Worm (Caenorhabditis elegans) whole organism, L1 larva: ENCODE results near the gene ulp-3.

ENCODE experiments used
- C04F5.9 ChIP-seq: sonication (generic microtip); optimal IDR thresholded peaks from 2 replicates; lab custom pipeline; 2016; ENCODE audit warnings: missing genetic modification characterization, missing compliant biosample characterization
- ceh-8 ChIP-seq: fragments of 200-800 bp; sonication (Bioruptor generic); optimal IDR thresholded peaks from 2 replicates; lab custom pipeline; 2018; ENCODE audit warnings: mild to moderate bottlenecking, missing genetic modification characterization, moderate library complexity, missing compliant biosample characterization
- ceh-82 ChIP-seq, 3 experiments: fragments of 150-350 bp in 1 of 3; sonication (generic microtip) in 2 of 3; optimal IDR thresholded peaks; 2 replicates each; lab custom pipeline; 2014 to 2017; ENCODE audit warnings: missing biosample characterization in 3 of 3, missing genetic modification characterization in 3 of 3
- ces-1 ChIP-seq: fragments of 150-350 bp; optimal IDR thresholded peaks from 2 replicates; lab custom pipeline; 2014; ENCODE audit warnings: missing biosample characterization, missing genetic modification reagents, missing genetic modification characterization
- dsc-1 ChIP-seq: sonication (generic microtip); optimal IDR thresholded peaks from 2 replicates; lab custom pipeline; 2016; ENCODE audit warnings: mild to moderate bottlenecking, missing genetic modification characterization, missing compliant biosample characterization
- efl-1 ChIP-seq, 4 experiments: fragments of 150-350 bp; optimal IDR thresholded peaks in 3 of 4; peaks in 1 of 4; 1 replicate in 1 of 4; 2 replicates in 3 of 4; lab custom pipeline; 2014; ENCODE audit warnings: missing biosample characterization in 2 of 4, missing genetic modification characterization in 2 of 4, missing genetic modification reagents in 2 of 4
- egl-13 ChIP-seq: sonication (generic microtip); optimal IDR thresholded peaks from 2 replicates; lab custom pipeline; 2016; ENCODE audit warnings: missing genotype, missing genetic modification reagents, missing genetic modification characterization, missing compliant biosample characterization
- elt-2 ChIP-seq: sonication (generic microtip); optimal IDR thresholded peaks from 2 replicates; lab custom pipeline; 2016; ENCODE audit warnings: missing genetic modification characterization, mild to moderate bottlenecking, inconsistent platforms, missing compliant biosample characterization, missing genetic modification reagents
- ets-5 ChIP-seq: fragments of 200-800 bp; sonication (Bioruptor generic); IDR thresholded peaks from 2 replicates; pipeline ENCODE4 v1.3.6; 2022; ENCODE audit warnings: missing genetic modification characterization, missing compliant biosample characterization
- fkh-10 ChIP-seq: sonication (generic microtip); optimal IDR thresholded peaks from 2 replicates; lab custom pipeline; 2017; ENCODE audit warnings: missing biosample characterization, missing genetic modification reagents, missing genetic modification characterization
- fkh-4 ChIP-seq: sonication (generic microtip); optimal IDR thresholded peaks from 2 replicates; lab custom pipeline; 2016; ENCODE audit warnings: missing compliant biosample characterization, missing genetic modification characterization, borderline replicate concordance
- hlh-4 ChIP-seq: sonication (generic microtip); optimal IDR thresholded peaks from 2 replicates; lab custom pipeline; 2016; ENCODE audit warnings: mild to moderate bottlenecking, missing genetic modification characterization, missing compliant biosample characterization
- hpl-2 ChIP-seq: fragments of 150-350 bp; optimal IDR thresholded peaks from 2 replicates; lab custom pipeline; 2014; ENCODE audit warnings: missing biosample characterization, missing genetic modification reagents, missing genetic modification characterization
- isw-1 ChIP-seq: fragments of 200-800 bp; sonication (Bioruptor generic); IDR thresholded peaks from 2 replicates; pipeline ENCODE4 v1.3.6; 2022; ENCODE audit warnings: missing genetic modification characterization, missing compliant biosample characterization
- jun-1 ChIP-seq: fragments of 150-350 bp; optimal IDR thresholded peaks from 2 replicates; lab custom pipeline; 2014; ENCODE audit warnings: missing biosample characterization, missing genetic modification reagents, missing genetic modification characterization
- lin-13 ChIP-seq: fragments of 150-350 bp; optimal IDR thresholded peaks from 2 replicates; lab custom pipeline; 2014; ENCODE audit warnings: missing biosample characterization, missing genetic modification reagents, missing genetic modification characterization
- lir-3 ChIP-seq: sonication (generic microtip); optimal IDR thresholded peaks from 2 replicates; lab custom pipeline; 2016; ENCODE audit warnings: mild to moderate bottlenecking, missing genetic modification characterization, moderate library complexity, missing compliant biosample characterization; ENCODE audit not compliant: poor library complexity
- mab-9 ChIP-seq: fragments of 200-800 bp; sonication (Bioruptor generic); IDR thresholded peaks from 2 replicates; pipeline ENCODE4 v1.3.6; 2022; ENCODE audit warnings: missing genetic modification reagents, missing genetic modification characterization, missing compliant biosample characterization
- nhr-11 ChIP-seq: fragments of 150-350 bp; optimal IDR thresholded peaks from 2 replicates; lab custom pipeline; 2014; ENCODE audit warnings: missing biosample characterization, missing genetic modification characterization
- nhr-19 ChIP-seq: fragments of 200-800 bp; sonication (Bioruptor generic); conservative IDR thresholded peaks from 2 replicates; pipeline ENCODE4 v1.3.6; 2022; ENCODE audit warnings: missing genetic modification characterization, missing compliant biosample characterization
- nhr-20 ChIP-seq: sonication (generic microtip); optimal IDR thresholded peaks from 2 replicates; lab custom pipeline; 2016; ENCODE audit warnings: mild to moderate bottlenecking, missing genetic modification characterization, missing compliant biosample characterization
- nhr-237 ChIP-seq: fragments of 150-350 bp; optimal IDR thresholded peaks from 2 replicates; lab custom pipeline; 2014; ENCODE audit warnings: missing biosample characterization, missing genetic modification characterization
- nhr-28 ChIP-seq: fragments of 150-350 bp; optimal IDR thresholded peaks from 2 replicates; lab custom pipeline; 2014; ENCODE audit warnings: missing biosample characterization, missing genetic modification characterization
- nhr-71 ChIP-seq: sonication (generic microtip); optimal IDR thresholded peaks from 2 replicates; lab custom pipeline; 2016; ENCODE audit warnings: mild to moderate bottlenecking, missing genetic modification characterization, moderate library complexity, missing compliant biosample characterization
- nhr-85 ChIP-seq: sonication (generic microtip); peaks from one replicate; lab custom pipeline; 2016; ENCODE audit warnings: missing genetic modification characterization, inconsistent platforms, missing compliant biosample characterization
- pag-3 ChIP-seq: sonication (generic microtip); optimal IDR thresholded peaks from 2 replicates; lab custom pipeline; 2017; ENCODE audit warnings: missing genetic modification characterization, mild to moderate bottlenecking, missing compliant biosample characterization, antibody characterized with exemption, borderline replicate concordance; ENCODE audit not compliant: insufficient read depth
- pax-3 ChIP-seq: fragments of 200-800 bp; sonication (Bioruptor generic); optimal IDR thresholded peaks from 2 replicates; lab custom pipeline; 2018; ENCODE audit warnings: mild to moderate bottlenecking, missing genetic modification characterization, moderate library complexity, missing compliant biosample characterization
- snpc-4 ChIP-seq: fragments of 150-350 bp; optimal IDR thresholded peaks from 2 replicates; lab custom pipeline; 2014; ENCODE audit warnings: missing biosample characterization, missing genetic modification characterization
- snu-23 ChIP-seq: sonication (generic microtip); optimal IDR thresholded peaks from 2 replicates; lab custom pipeline; 2016; ENCODE audit warnings: missing genetic modification characterization, missing compliant biosample characterization
- sup-37 ChIP-seq: fragments of 200-800 bp; sonication (Bioruptor generic); optimal IDR thresholded peaks from 2 replicates; lab custom pipeline; 2018; ENCODE audit warnings: mild to moderate bottlenecking, missing genetic modification characterization, missing compliant biosample characterization
- swsn-7 ChIP-seq: sonication (generic microtip); optimal IDR thresholded peaks from 2 replicates; lab custom pipeline; 2016; ENCODE audit warnings: missing genetic modification characterization, missing compliant biosample characterization
- tbx-2 ChIP-seq: sonication (generic microtip); optimal IDR thresholded peaks from 2 replicates; lab custom pipeline; 2016; ENCODE audit warnings: missing genetic modification characterization, missing compliant biosample characterization
- unc-30 ChIP-seq: sonication (generic microtip); optimal IDR thresholded peaks from 2 replicates; lab custom pipeline; 2017; ENCODE audit warnings: missing biosample characterization, missing genetic modification characterization
- unc-62 ChIP-seq: fragments of 150-350 bp; optimal IDR thresholded peaks from 2 replicates; lab custom pipeline; 2014; ENCODE audit warnings: missing biosample characterization, missing genetic modification reagents, missing genetic modification characterization
- xbp-1 ChIP-seq: sonication (generic microtip); optimal IDR thresholded peaks from 2 replicates; lab custom pipeline; 2016; ENCODE audit warnings: missing genetic modification characterization, missing compliant biosample characterization
- zip-4 ChIP-seq: fragments of 200-800 bp; sonication (Bioruptor generic); optimal IDR thresholded peaks from 2 replicates; lab custom pipeline; 2018; ENCODE audit warnings: mild to moderate bottlenecking, missing genetic modification characterization, moderate library complexity, missing compliant biosample characterization
- ztf-11 ChIP-seq, 2 experiments: sonication (generic microtip); optimal IDR thresholded peaks; 2 replicates each; lab custom pipeline; 2016 to 2017; ENCODE audit warnings: missing genetic modification characterization in 2 of 2, missing biosample characterization in 1 of 2, missing compliant biosample characterization in 1 of 2
- ztf-4 ChIP-seq: fragments of 150-350 bp; optimal IDR thresholded peaks from 2 replicates; lab custom pipeline; 2014; ENCODE audit warnings: missing biosample characterization, missing genetic modification characterization

ulp-3 gene

DNA sequence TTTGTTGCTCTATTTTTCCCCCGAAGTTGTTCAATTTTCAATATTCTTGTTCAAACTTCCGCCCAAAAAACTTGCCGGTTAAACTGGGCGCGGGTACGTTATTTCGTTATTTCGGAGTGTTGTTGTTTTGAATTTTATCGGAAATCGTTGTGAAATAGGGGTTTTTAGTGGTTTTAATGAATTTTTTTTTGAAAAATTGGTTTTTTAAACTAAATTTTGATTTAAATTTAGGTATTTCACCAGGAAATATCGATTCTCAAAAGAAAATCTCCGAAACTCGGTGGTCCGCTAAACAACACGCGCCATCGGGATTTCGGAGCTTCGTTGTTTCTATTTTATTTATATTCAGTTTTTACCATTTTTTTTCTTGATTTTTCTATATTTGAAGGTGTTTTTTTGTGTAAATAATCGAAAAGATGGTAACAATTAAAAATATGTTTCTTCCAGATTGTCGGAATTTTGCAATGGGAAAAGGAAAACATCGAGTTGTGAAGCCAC, 10.3 kb upstream of the ulp-3 start, which contains the start of gene F52C12.2 (continued):
- TF ChIP-seq jun-1 (tag; lab: Kevin White, UChicago) (no peak), pag-3 (tag; lab: Kevin White, UChicago) (no peak), C04F5.9 (tag; lab: Kevin White, UChicago) (peak; percentile 36), snu-23 (GFP tag; lab: Kevin White, UChicago) (peak; percentile 82), ceh-82 (tag; optimal IDR thresholded peaks at IDR 0.05; lab: Kevin White, UChicago) (peak; percentile 47 to 52 (median 48)), ztf-4 (tag; lab: Kevin White, UChicago) (no peak), ztf-11 (tag; optimal IDR thresholded peaks at IDR 0.05; lab: Kevin White, UChicago) (peak in 1 of 2 experiments; percentile 42), snpc-4 (tag; lab: Kevin White, UChicago) (no peak), fkh-4 (no peak), fkh-10 (no peak), ces-1 (GFP tag; lab: Kevin White, UChicago) (no peak), sup-37 (GFP tag; lab: Kevin White, UChicago) (peak; percentile 18), nhr-11 (no peak), hpl-2 (no peak), tbx-2 (tag; lab: Kevin White, UChicago) (peak; percentile 80), ets-5 (GFP tag; lab: Robert Waterston, UW) (no peak), nhr-85 (tag; lab: Kevin White, UChicago) (peak; percentile 83), lir-3 (tag; lab: Kevin White, UChicago) (no peak), dsc-1 (tag; lab: Kevin White, UChicago) (peak; percentile 84), mab-9 (GFP tag; lab: Robert Waterston, UW) (no peak), nhr-19 (GFP tag; lab: Robert Waterston, UW) (peak; percentile 61), zip-4 (GFP tag; lab: Kevin White, UChicago) (peak; percentile 56), nhr-28 (tag; lab: Kevin White, UChicago) (no peak), nhr-20 (tag; lab: Kevin White, UChicago) (peak; percentile 76), nhr-237 (tag; lab: Kevin White, UChicago) (no peak), ceh-8 (no peak), lin-13 (GFP tag; lab: Kevin White, UChicago) (no peak), nhr-71 (tag; lab: Kevin White, UChicago) (peak; percentile 86), xbp-1 (tag; lab: Kevin White, UChicago) (peak; percentile 87), efl-1 (optimal IDR thresholded peaks at IDR 0.05; lab: Kevin White, UChicago) (peak; percentile 48 to 85), efl-1 (GFP tag; optimal IDR thresholded peaks at IDR 0.05 in 1 of 2; lab: Kevin White, UChicago) (peak; percentile 86 to 98)

- TF ChIP-seq C04F5.9 (tag; lab: Kevin White, UChicago): no peak
Observed at ce11 chrIV:1956411-1956810, 7.0 kb upstream of the ulp-3 start, which contains the start of gene F52C12.6. Gene F52C12.6 (plus strand): TSS chrIV:1956711.

DNA sequence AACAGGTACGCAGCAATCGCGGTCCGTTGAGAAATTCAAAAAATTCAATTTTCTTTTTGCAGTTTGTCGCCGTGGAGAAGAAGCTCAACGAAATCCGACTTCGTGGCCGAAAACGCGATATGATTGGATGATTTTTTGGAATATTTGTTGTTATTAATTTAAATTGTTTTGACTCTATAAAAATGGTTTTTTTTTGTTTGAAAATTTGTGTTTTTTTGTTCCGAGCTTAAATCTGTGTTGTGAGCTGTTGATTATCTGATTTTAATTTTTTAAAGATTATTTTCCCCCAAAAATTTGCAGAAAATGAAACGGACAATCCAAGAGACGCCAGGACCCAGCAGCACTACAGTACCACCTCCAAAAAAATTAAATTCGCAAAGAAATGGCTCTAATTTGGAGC, 3.9 kb upstream of the ulp-3 start, which contains the start of gene tdpo-1:
Gene tdpo-1 (plus strand): TSS at position 301 of the 400 bp plus-strand sequence.
- TF ChIP-seq swsn-7 (tag; lab: Kevin White, UChicago) (no peak), egl-13 (tag; lab: Kevin White, UChicago) (no peak)

DNA sequence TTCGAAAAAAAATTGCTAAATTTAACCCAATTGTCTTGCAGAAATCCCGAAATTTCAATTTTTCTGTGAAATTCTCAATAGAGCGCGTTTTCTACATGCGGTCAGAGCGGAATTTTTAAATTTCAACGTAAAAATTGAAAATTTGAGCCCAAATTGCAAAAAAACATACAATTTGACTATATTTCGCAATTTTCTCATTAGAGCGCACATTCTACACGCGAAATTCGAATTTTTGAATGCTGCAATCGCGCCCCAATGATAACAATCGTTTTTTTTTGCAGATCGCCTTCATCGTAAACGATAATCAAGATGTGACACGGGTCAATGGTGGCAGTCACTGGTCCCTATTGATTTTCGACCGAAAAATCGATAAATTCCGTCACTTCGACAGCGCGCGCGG, 623 bp downstream of the ulp-3 start:
- TF ChIP-seq hpl-2 (no peak), unc-62 (GFP tag; lab: Kevin White, UChicago) (no peak), snpc-4 (tag; lab: Kevin White, UChicago) (no peak), isw-1 (GFP tag; lab: Robert Waterston, UW) (no peak), ztf-11 (tag; optimal IDR thresholded peaks at IDR 0.05; lab: Kevin White, UChicago) (no peak), pax-3 (no peak), hlh-4 (tag; lab: Kevin White, UChicago) (no peak), ces-1 (GFP tag; lab: Kevin White, UChicago) (no peak), zip-4 (GFP tag; lab: Kevin White, UChicago) (no peak), ztf-4 (tag; lab: Kevin White, UChicago) (no peak), elt-2 (tag; lab: Kevin White, UChicago) (no peak), unc-30 (no peak)
